Worm (Caenorhabditis elegans) whole organism, mixed stage, embryonic: Measurements from ENCODE around the gene F26F2.11.

ENCODE experiments used
- M03D4.4 ChIP-seq: sonication (generic microtip); optimal IDR thresholded peaks from 2 replicates; lab custom pipeline; 2017; ENCODE audit warnings: mild to moderate bottlenecking, missing genetic modification characterization, missing compliant biosample characterization
- blmp-1 ChIP-seq: fragments of 150-350 bp; optimal IDR thresholded peaks from 2 replicates; lab custom pipeline; 2014; ENCODE audit warnings: missing biosample characterization, missing genetic modification characterization
- ceh-39 ChIP-seq: fragments of 150-350 bp; optimal IDR thresholded peaks from 2 replicates; lab custom pipeline; 2014; ENCODE audit warnings: missing biosample characterization, missing genetic modification characterization
- ceh-43 ChIP-seq: fragments of 200-800 bp; sonication (Bioruptor generic); optimal IDR thresholded peaks from 2 replicates; lab custom pipeline; 2018; ENCODE audit warnings: mild to moderate bottlenecking, missing genetic modification characterization, moderate library complexity, missing compliant biosample characterization
- ceh-83 ChIP-seq: fragments of 200-800 bp; sonication (Bioruptor generic); optimal IDR thresholded peaks from 2 replicates; lab custom pipeline; 2018; ENCODE audit warnings: mild to moderate bottlenecking, missing genetic modification characterization, missing compliant biosample characterization
- ces-1 ChIP-seq: fragments of 150-350 bp; optimal IDR thresholded peaks from 2 replicates; lab custom pipeline; 2014; ENCODE audit warnings: missing biosample characterization, missing genetic modification reagents, missing genetic modification characterization
- cnd-1 ChIP-seq: fragments of 200-800 bp; sonication (Bioruptor generic); optimal IDR thresholded peaks from 2 replicates; lab custom pipeline; 2018; ENCODE audit warnings: mild to moderate bottlenecking, missing genetic modification characterization, missing compliant biosample characterization
- drap-1 ChIP-seq: fragments of 200-800 bp; sonication (Bioruptor generic); optimal IDR thresholded peaks from 3 replicates; lab custom pipeline; 2018; ENCODE audit warnings: mild to moderate bottlenecking, missing genetic modification characterization, missing compliant biosample characterization
- elt-1 ChIP-seq: sonication (generic microtip); optimal IDR thresholded peaks from 2 replicates; lab custom pipeline; 2017; ENCODE audit warnings: missing genetic modification characterization, mild to moderate bottlenecking, missing compliant biosample characterization, antibody characterized with exemption, moderate library complexity, borderline replicate concordance; ENCODE audit not compliant: insufficient read depth
- elt-3 ChIP-seq: fragments of 150-350 bp; optimal IDR thresholded peaks from 2 replicates; lab custom pipeline; 2014; ENCODE audit warnings: missing biosample characterization, missing genetic modification characterization
- flh-1 ChIP-seq: fragments of 200-800 bp; sonication (Bioruptor generic); optimal IDR thresholded peaks from 2 replicates; lab custom pipeline; 2018; ENCODE audit warnings: mild to moderate bottlenecking, missing genetic modification characterization, moderate library complexity, missing compliant biosample characterization
- ham-2 ChIP-seq: fragments of 200-800 bp; sonication (Bioruptor generic); optimal IDR thresholded peaks from 2 replicates; lab custom pipeline; 2018; ENCODE audit warnings: mild to moderate bottlenecking, missing genetic modification characterization, missing compliant biosample characterization
- hlh-1 ChIP-seq: fragments of 150-350 bp; optimal IDR thresholded peaks from 2 replicates; lab custom pipeline; 2014; ENCODE audit warnings: missing biosample characterization, missing genetic modification reagents, missing genetic modification characterization
- lin-32 ChIP-seq: fragments of 200-800 bp; sonication (Bioruptor generic); optimal IDR thresholded peaks from 2 replicates; lab custom pipeline; 2018; ENCODE audit warnings: mild to moderate bottlenecking, missing genetic modification characterization, missing compliant biosample characterization
- lsy-2 ChIP-seq: fragments of 150-350 bp; optimal IDR thresholded peaks from 2 replicates; lab custom pipeline; 2014; ENCODE audit warnings: missing biosample characterization, missing genetic modification characterization
- mab-5 ChIP-seq: fragments of 150-350 bp; optimal IDR thresholded peaks from 2 replicates; lab custom pipeline; 2014; ENCODE audit warnings: missing biosample characterization, missing genetic modification characterization
- mep-1 ChIP-seq: fragments of 150-350 bp; optimal IDR thresholded peaks from 2 replicates; lab custom pipeline; 2017; ENCODE audit warnings: missing biosample characterization, missing genetic modification reagents, missing genetic modification characterization, inconsistent platforms
- mls-2 ChIP-seq: sonication (generic microtip); optimal IDR thresholded peaks from 2 replicates; lab custom pipeline; 2016; ENCODE audit warnings: mild to moderate bottlenecking, missing genetic modification characterization, moderate library complexity, missing compliant biosample characterization
- nhr-2 ChIP-seq: fragments of 150-350 bp; optimal IDR thresholded peaks from 2 replicates; lab custom pipeline; 2014; ENCODE audit warnings: missing biosample characterization, missing genetic modification characterization
- nhr-237 ChIP-seq: fragments of 150-350 bp; optimal IDR thresholded peaks from 2 replicates; lab custom pipeline; 2014; ENCODE audit warnings: missing biosample characterization, missing genetic modification characterization
- nhr-28 ChIP-seq: fragments of 150-350 bp; optimal IDR thresholded peaks from 2 replicates; lab custom pipeline; 2014; ENCODE audit warnings: missing biosample characterization, missing genetic modification characterization
- pha-4 ChIP-seq: fragments of 150-350 bp; optimal IDR thresholded peaks from 2 replicates; lab custom pipeline; 2018; ENCODE audit warnings: missing biosample characterization, missing genetic modification reagents, missing genetic modification characterization
- sem-2 ChIP-seq: fragments of 200-800 bp; sonication (Bioruptor generic); optimal IDR thresholded peaks from 2 replicates; lab custom pipeline; 2018; ENCODE audit warnings: mild to moderate bottlenecking, missing genetic modification characterization, missing compliant biosample characterization
- snpc-4 ChIP-seq: fragments of 150-350 bp; optimal IDR thresholded peaks from 2 replicates; lab custom pipeline; 2014; ENCODE audit warnings: missing biosample characterization, missing genetic modification characterization
- sptf-1 ChIP-seq: sonication (generic microtip); optimal IDR thresholded peaks from 2 replicates; lab custom pipeline; 2017; ENCODE audit warnings: mild to moderate bottlenecking, missing genetic modification characterization, moderate library complexity, missing compliant biosample characterization
- tbx-8 ChIP-seq: fragments of 200-800 bp; sonication (Bioruptor generic); optimal IDR thresholded peaks from 2 replicates; lab custom pipeline; 2018; ENCODE audit warnings: mild to moderate bottlenecking, missing genetic modification characterization, moderate library complexity, missing compliant biosample characterization
- unc-120 ChIP-seq: sonication (generic microtip); optimal IDR thresholded peaks from 2 replicates; lab custom pipeline; 2017; ENCODE audit warnings: missing genetic modification characterization, missing compliant biosample characterization; ENCODE audit not compliant: poor library complexity, severe bottlenecking
- unc-39 ChIP-seq: fragments of 150-350 bp; optimal IDR thresholded peaks from 2 replicates; lab custom pipeline; 2014; ENCODE audit warnings: missing biosample characterization, missing genetic modification characterization
- unc-62 ChIP-seq: fragments of 150-350 bp; optimal IDR thresholded peaks from 2 replicates; lab custom pipeline; 2014; ENCODE audit warnings: missing biosample characterization, missing genetic modification reagents, missing genetic modification characterization
- ztf-11 ChIP-seq: fragments of 150-350 bp; optimal IDR thresholded peaks from 2 replicates; lab custom pipeline; 2014; ENCODE audit warnings: missing biosample characterization, missing genetic modification characterization

F26F2.11 gene

ce11 chrV:20623060-20623459 is 27.5 kb upstream of the F26F2.11 start, which contains the start of gene F46B3.8:
F46B3.8 (minus strand) TSS chrV:20623160.
- TF ChIP-seq unc-62 (no peak), nhr-2 (tag; lab: Kevin White, UChicago) (no peak), sptf-1 (tag; lab: Kevin White, UChicago) (no peak), M03D4.4 (tag; lab: Kevin White, UChicago) (no peak), drap-1 (no peak), flh-1 (GFP tag; lab: Kevin White, UChicago) (no peak), pha-4 (tag; lab: Kevin White, UChicago) (no peak)

ce11 chrV:20618632-20619031 is 23.1 kb upstream of the F26F2.11 start, which contains the start of gene F46B3.7:
F46B3.7 (minus strand) TSS chrV:20618732.
- no peak for TF ChIP-seq sptf-1 (tag; lab: Kevin White, UChicago)
- TF ChIP-seq elt-3 (tag; lab: Kevin White, UChicago), result no peak
- no peak for TF ChIP-seq ces-1 (GFP tag; lab: Kevin White, UChicago)
- TF ChIP-seq unc-62, result no peak
- TF ChIP-seq ham-2 (GFP tag; lab: Kevin White, UChicago), result no peak
- no peak for TF ChIP-seq blmp-1 (tag; lab: Kevin White, UChicago)
- TF ChIP-seq lsy-2 (tag; lab: Kevin White, UChicago), result no peak
- no peak for TF ChIP-seq mab-5 (tag; lab: Kevin White, UChicago)
- no peak for TF ChIP-seq unc-120 (tag; lab: Kevin White, UChicago)
- TF ChIP-seq mls-2, result no peak
- TF ChIP-seq flh-1 (GFP tag; lab: Kevin White, UChicago), result no peak
- no peak for TF ChIP-seq nhr-2 (tag; lab: Kevin White, UChicago)
- TF ChIP-seq sem-2 (GFP tag; lab: Kevin White, UChicago), result no peak
- no peak for TF ChIP-seq M03D4.4 (tag; lab: Kevin White, UChicago)
- TF ChIP-seq hlh-1 (tag; lab: Kevin White, UChicago), result no peak
- no peak for TF ChIP-seq pha-4 (tag; lab: Kevin White, UChicago)
- no peak for TF ChIP-seq elt-1 (tag; lab: Kevin White, UChicago)

ce11 chrV:20609494-20609893 is 13.9 kb upstream of the F26F2.11 start, which contains the start of gene grd-2:
grd-2 (plus strand) TSS chrV:20609794.
- TF ChIP-seq mep-1 (tag; lab: Kevin White, UChicago) (no peak), sem-2 (GFP tag; lab: Kevin White, UChicago) (no peak), ztf-11 (tag; lab: Kevin White, UChicago) (no peak), ces-1 (GFP tag; lab: Kevin White, UChicago) (no peak), flh-1 (GFP tag; lab: Kevin White, UChicago) (no peak), sptf-1 (tag; lab: Kevin White, UChicago) (no peak), nhr-237 (tag; lab: Kevin White, UChicago) (no peak), snpc-4 (no peak), lsy-2 (tag; lab: Kevin White, UChicago) (no peak), nhr-2 (tag; lab: Kevin White, UChicago) (no peak), ceh-83 (GFP tag; lab: Kevin White, UChicago) (no peak), lin-32 (GFP tag; lab: Kevin White, UChicago) (no peak), mab-5 (tag; lab: Kevin White, UChicago) (no peak), ceh-39 (tag; lab: Kevin White, UChicago) (no peak), unc-39 (tag; lab: Kevin White, UChicago) (no peak), cnd-1 (tag; lab: Kevin White, UChicago) (no peak), pha-4 (tag; lab: Kevin White, UChicago) (no peak)

- TF ChIP-seq sptf-1 (tag; lab: Kevin White, UChicago), result no peak
- no peak for TF ChIP-seq unc-62
- no peak for TF ChIP-seq mep-1 (tag; lab: Kevin White, UChicago)
- TF ChIP-seq nhr-28, result no peak
- TF ChIP-seq ceh-43 (GFP tag; lab: Kevin White, UChicago), result no peak
- no peak for TF ChIP-seq flh-1 (GFP tag; lab: Kevin White, UChicago)
- TF ChIP-seq lin-32 (GFP tag; lab: Kevin White, UChicago), result no peak
- no peak for TF ChIP-seq ztf-11 (tag; lab: Kevin White, UChicago)
- TF ChIP-seq tbx-8 (GFP tag; lab: Kevin White, UChicago), result no peak
- TF ChIP-seq cnd-1 (tag; lab: Kevin White, UChicago), result no peak
These were observed 13.1 kb upstream of the F26F2.11 start, which contains the start of gene ttr-12 for ce11 chrV:20608688-20609087. ttr-12 (minus strand) TSS chrV:20608788.
